Fruit fly (Drosophila melanogaster) whole organism, embryonic: ENCODE data around the gene CG12123.

Experiments used
- CG10431 ChIP-seq: fragments of 200-800 bp; sonication (Bioruptor generic); optimal IDR thresholded peaks from 3 replicates; lab custom pipeline; 2018; ENCODE audit warnings: missing biosample characterization, mild to moderate bottlenecking, missing genetic modification characterization
- CG11085 ChIP-seq: fragments of 200-800 bp; sonication (Bioruptor generic); IDR thresholded peaks from 2 replicates; pipeline ENCODE4 v1.3.6; 2022; ENCODE audit warnings: missing biosample characterization, missing genetic modification characterization
- CG11723 ChIP-seq: fragments of 200-800 bp; sonication (Bioruptor generic); optimal IDR thresholded peaks from 2 replicates; lab custom pipeline; 2017; ENCODE audit warnings: missing biosample characterization, mild to moderate bottlenecking, missing genetic modification characterization
- CG12769 ChIP-seq: fragments of 200-800 bp; sonication (Bioruptor generic); optimal IDR thresholded peaks from 2 replicates; lab custom pipeline; 2019; ENCODE audit warnings: missing biosample characterization, mild to moderate bottlenecking, missing genetic modification characterization, moderate library complexity
- CG13296 ChIP-seq: fragments of 200-800 bp; sonication (Bioruptor generic); optimal IDR thresholded peaks from 3 replicates; lab custom pipeline; 2018; ENCODE audit warnings: missing biosample characterization, mild to moderate bottlenecking, missing genetic modification characterization
- CG13424 ChIP-seq: fragments of 200-800 bp; sonication (Bioruptor generic); optimal IDR thresholded peaks from 2 replicates; lab custom pipeline; 2019; ENCODE audit warnings: missing biosample characterization, mild to moderate bottlenecking, missing genetic modification characterization, moderate library complexity
- CG13894 ChIP-seq: fragments of 200-800 bp; sonication (Bioruptor generic); optimal IDR thresholded peaks from 3 replicates; lab custom pipeline; 2018; ENCODE audit warnings: missing biosample characterization, mild to moderate bottlenecking, missing genetic modification characterization, moderate library complexity
- CG17912 ChIP-seq: fragments of 200-800 bp; sonication (Bioruptor generic); optimal IDR thresholded peaks from 2 replicates; lab custom pipeline; 2018; ENCODE audit warnings: missing biosample characterization, mild to moderate bottlenecking, missing genetic modification characterization
- CG18476 ChIP-seq: fragments of 200-800 bp; sonication (Bioruptor generic); optimal IDR thresholded peaks from 2 replicates; lab custom pipeline; 2016; ENCODE audit warnings: missing biosample characterization, mild to moderate bottlenecking, missing genetic modification characterization
- CG2712 ChIP-seq: fragments of 200-800 bp; optimal IDR thresholded peaks from 3 replicates; lab custom pipeline; 2019; ENCODE audit warnings: missing biosample characterization, mild to moderate bottlenecking, missing genetic modification characterization, moderate library complexity
- CG30403 ChIP-seq: fragments of 200-800 bp; sonication (Bioruptor generic); optimal IDR thresholded peaks from 3 replicates; lab custom pipeline; 2016; ENCODE audit warnings: missing biosample characterization, missing genetic modification characterization
- CG31365 ChIP-seq: fragments of 200-800 bp; sonication (Bioruptor generic); optimal IDR thresholded peaks from 2 replicates; lab custom pipeline; 2018; ENCODE audit warnings: missing biosample characterization, mild to moderate bottlenecking, missing genetic modification characterization
- CG32767 ChIP-seq: fragments of 200-800 bp; sonication (Bioruptor generic); IDR thresholded peaks from 2 replicates; pipeline ENCODE4 v1.3.6; 2022; ENCODE audit warnings: missing biosample characterization, missing genetic modification characterization
- CG33557 ChIP-seq: fragments of 200-800 bp; sonication (Bioruptor generic); optimal IDR thresholded peaks from 2 replicates; lab custom pipeline; 2019; ENCODE audit warnings: missing biosample characterization, mild to moderate bottlenecking, missing genetic modification characterization, moderate library complexity
- CG34224 ChIP-seq: fragments of 200-800 bp; sonication (Bioruptor generic); IDR thresholded peaks from 3 replicates; pipeline ENCODE4 v1.3.6; 2022; ENCODE audit warnings: missing biosample characterization, missing genetic modification characterization; ENCODE audit not compliant: partially characterized antibody
- CG34422 ChIP-seq: fragments of 200-800 bp; sonication (Bioruptor generic); IDR thresholded peaks from 3 replicates; pipeline ENCODE4 v1.3.6; 2022; ENCODE audit warnings: missing biosample characterization, missing genetic modification characterization
- CG6683 ChIP-seq: fragments of 200-800 bp; sonication (Bioruptor generic); optimal IDR thresholded peaks from 2 replicates; lab custom pipeline; 2017; ENCODE audit warnings: missing biosample characterization, mild to moderate bottlenecking, missing genetic modification characterization, missing genetic modification reagents
- CG6854 ChIP-seq: fragments of 200-800 bp; sonication (Bioruptor generic); optimal IDR thresholded peaks from 3 replicates; lab custom pipeline; 2017; ENCODE audit warnings: missing biosample characterization, mild to moderate bottlenecking, missing genetic modification characterization
- CG7556 ChIP-seq: fragments of 200-800 bp; sonication (Bioruptor generic); optimal IDR thresholded peaks from 2 replicates; lab custom pipeline; 2017; ENCODE audit warnings: missing biosample characterization, mild to moderate bottlenecking, missing genetic modification characterization
- CG9797 ChIP-seq: fragments of 200-800 bp; sonication (Bioruptor generic); optimal IDR thresholded peaks from 3 replicates; lab custom pipeline; 2018; ENCODE audit warnings: missing biosample characterization, mild to moderate bottlenecking, missing genetic modification characterization
- Dbx ChIP-seq: fragments of 200-800 bp; sonication (Bioruptor generic); IDR thresholded peaks from 3 replicates; pipeline ENCODE4 v1.3.6; 2022; ENCODE audit warnings: missing biosample characterization, missing genetic modification characterization
- Drgx ChIP-seq: fragments of 200-800 bp; sonication (Bioruptor generic); IDR thresholded peaks from 2 replicates; pipeline ENCODE4 v1.3.6; 2022; ENCODE audit warnings: missing biosample characterization, missing genetic modification characterization
- E2f2 ChIP-seq: fragments of 200-800 bp; sonication (Bioruptor generic); IDR thresholded peaks from 2 replicates; pipeline ENCODE4 v1.3.6; 2022; ENCODE audit warnings: missing biosample characterization, missing genetic modification characterization
- Fer1 ChIP-seq: fragments of 200-800 bp; sonication (Bioruptor generic); optimal IDR thresholded peaks from 2 replicates; lab custom pipeline; 2017; ENCODE audit warnings: missing biosample characterization, mild to moderate bottlenecking, missing genetic modification characterization
- Gsc ChIP-seq: fragments of 200-800 bp; sonication (Bioruptor generic); IDR thresholded peaks from 2 replicates; pipeline ENCODE4 v1.3.6; 2022; ENCODE audit warnings: missing biosample characterization, missing genetic modification characterization
- H15 ChIP-seq: fragments of 200-800 bp; sonication (Bioruptor generic); IDR thresholded peaks from 3 replicates; pipeline ENCODE4 v1.3.6; 2022; ENCODE audit warnings: missing biosample characterization, missing genetic modification characterization
- HLH54F ChIP-seq: fragments of 200-800 bp; sonication (Bioruptor generic); optimal IDR thresholded peaks from 3 replicates; lab custom pipeline; 2016; ENCODE audit warnings: missing biosample characterization, missing genetic modification characterization
- Hr51 ChIP-seq, 2 experiments: fragments of 200-800 bp; sonication (Bioruptor generic); optimal IDR thresholded peaks; 2 replicates in 1 of 2; 3 replicates in 1 of 2; lab custom pipeline; 2016 to 2018; ENCODE audit warnings: missing biosample characterization in 2 of 2, missing genetic modification characterization in 2 of 2, mild to moderate bottlenecking in 1 of 2, moderate library complexity in 1 of 2
- MESR4 ChIP-seq: fragments of 200-800 bp; sonication (Bioruptor generic); optimal IDR thresholded peaks from 2 replicates; lab custom pipeline; 2018; ENCODE audit warnings: missing biosample characterization, mild to moderate bottlenecking, missing genetic modification characterization, moderate library complexity
- NFAT ChIP-seq: fragments of 200-800 bp; sonication (Bioruptor generic); IDR thresholded peaks from 2 replicates; pipeline ENCODE4 v1.3.6; 2022; ENCODE audit warnings: missing biosample characterization, missing genetic modification characterization
- Optix ChIP-seq: fragments of 200-800 bp; sonication (Bioruptor generic); IDR thresholded peaks from 3 replicates; pipeline ENCODE4 v1.3.6; 2022; ENCODE audit warnings: missing biosample characterization, missing genetic modification characterization
- PHDP ChIP-seq: fragments of 200-800 bp; sonication (Bioruptor generic); optimal IDR thresholded peaks from 3 replicates; lab custom pipeline; 2018; ENCODE audit warnings: missing biosample characterization, mild to moderate bottlenecking, missing genetic modification characterization, moderate library complexity
- abd-A ChIP-seq: fragments of 200-800 bp; sonication (Bioruptor generic); optimal IDR thresholded peaks from 3 replicates; lab custom pipeline; 2019; ENCODE audit warnings: missing biosample characterization, mild to moderate bottlenecking, missing genetic modification characterization, moderate library complexity
- bbx ChIP-seq: fragments of 200-800 bp; sonication (Bioruptor generic); IDR thresholded peaks from 2 replicates; pipeline ENCODE4 v1.3.6; 2022; ENCODE audit warnings: missing biosample characterization, missing genetic modification characterization; ENCODE audit not compliant: partially characterized antibody
- bowl ChIP-seq: fragments of 200-800 bp; sonication (Bioruptor generic); IDR thresholded peaks from 2 replicates; pipeline ENCODE4 v1.3.6; 2022; ENCODE audit warnings: missing biosample characterization, missing genetic modification characterization
- btn ChIP-seq: fragments of 200-800 bp; sonication (Bioruptor generic); optimal IDR thresholded peaks from 2 replicates; lab custom pipeline; 2016; ENCODE audit warnings: missing biosample characterization, missing genetic modification characterization
- cg ChIP-seq: fragments of 200-800 bp; sonication (Bioruptor generic); optimal IDR thresholded peaks from 3 replicates; lab custom pipeline; 2019; ENCODE audit warnings: missing biosample characterization, mild to moderate bottlenecking, missing genetic modification characterization, moderate library complexity
- danr ChIP-seq: fragments of 200-800 bp; sonication (Bioruptor generic); IDR thresholded peaks from 2 replicates; pipeline ENCODE4 v1.3.6; 2022; ENCODE audit warnings: missing biosample characterization, missing genetic modification characterization
- kni ChIP-seq: fragments of 200-800 bp; sonication (Bioruptor generic); optimal IDR thresholded peaks from 3 replicates; lab custom pipeline; 2017; ENCODE audit warnings: mild to moderate bottlenecking, missing biosample characterization, missing genetic modification reagents, missing genetic modification characterization
- lab ChIP-seq: fragments of 200-800 bp; sonication (Bioruptor generic); optimal IDR thresholded peaks from 3 replicates; lab custom pipeline; 2017; ENCODE audit warnings: missing biosample characterization, missing genetic modification characterization, mild to moderate bottlenecking, moderate library complexity, missing genetic modification reagents
- mirr ChIP-seq: fragments of 200-800 bp; sonication (Bioruptor generic); optimal IDR thresholded peaks from 3 replicates; lab custom pipeline; 2018; ENCODE audit warnings: missing biosample characterization, mild to moderate bottlenecking, missing genetic modification characterization
- nerfin-1 ChIP-seq: fragments of 200-800 bp; sonication (Bioruptor generic); optimal IDR thresholded peaks from 3 replicates; lab custom pipeline; 2019; ENCODE audit warnings: missing biosample characterization, mild to moderate bottlenecking, missing genetic modification characterization, moderate library complexity
- nerfin-2 ChIP-seq: fragments of 200-800 bp; sonication (Bioruptor generic); IDR thresholded peaks from 2 replicates; pipeline ENCODE4 v1.3.6; 2022; ENCODE audit warnings: missing biosample characterization, missing genetic modification characterization; ENCODE audit not compliant: partially characterized antibody
- odd ChIP-seq: fragments of 200-800 bp; sonication (Bioruptor generic); optimal IDR thresholded peaks from 2 replicates; lab custom pipeline; 2017; ENCODE audit warnings: missing biosample characterization, mild to moderate bottlenecking, missing genetic modification characterization
- ro ChIP-seq: fragments of 200-800 bp; sonication (Bioruptor generic); IDR thresholded peaks from 2 replicates; pipeline ENCODE4 v1.3.6; 2022; ENCODE audit warnings: missing biosample characterization, missing genetic modification characterization
- sd ChIP-seq: fragments of 200-800 bp; sonication (Bioruptor generic); optimal IDR thresholded peaks from 3 replicates; lab custom pipeline; 2018; ENCODE audit warnings: missing biosample characterization, mild to moderate bottlenecking, missing genetic modification characterization, moderate library complexity
- so ChIP-seq: fragments of 200-800 bp; sonication (Bioruptor generic); IDR thresholded peaks from 3 replicates; pipeline ENCODE4 v1.3.6; 2022; ENCODE audit warnings: missing biosample characterization, missing genetic modification characterization
- ssp ChIP-seq: fragments of 200-800 bp; sonication (Bioruptor generic); IDR thresholded peaks from 2 replicates; pipeline ENCODE4 v1.3.6; 2022; ENCODE audit warnings: missing biosample characterization, missing genetic modification characterization
- sug ChIP-seq: fragments of 200-800 bp; optimal IDR thresholded peaks from 2 replicates; lab custom pipeline; 2019; ENCODE audit warnings: missing biosample characterization, mild to moderate bottlenecking, missing genetic modification characterization, moderate library complexity
- vvl ChIP-seq: fragments of 200-800 bp; sonication (Bioruptor generic); IDR thresholded peaks from 2 replicates; pipeline ENCODE4 v1.3.6; 2022; ENCODE audit warnings: missing biosample characterization, missing genetic modification characterization

The CG12123 gene

dm6 chrX:8409793-8410192 lies 32.4 kb downstream of the CG12123 start (continued):
- TF ChIP-seq Drgx = peak; percentile 97
- 0 out of 3 replicates have a peak, but pooled peaks have one; percentile 8 for TF ChIP-seq CG34224 (GFP tag; lab: Robert Waterston, UW)
- peak; percentile 91 for TF ChIP-seq Dbx (GFP tag; lab: Robert Waterston, UW)
- peak; percentile 86 for TF ChIP-seq CG13296 (GFP tag; lab: Kevin White, UChicago)
- TF ChIP-seq so (GFP tag; lab: Robert Waterston, UW) = peak; percentile 90; the same call in 2 of the 3 replicates
- peak; percentile 24 for TF ChIP-seq sd
- peak; percentile 73; the same call in 1 of the 2 replicates for TF ChIP-seq CG32767
- TF ChIP-seq CG13894 (tag; lab: Kevin White, UChicago) = peak; percentile 87
- no peak for TF ChIP-seq CG7556 (GFP tag; lab: Kevin White, UChicago)
- TF ChIP-seq cg (GFP tag; lab: Kevin White, UChicago) = peak; percentile 95
- TF ChIP-seq CG11085 (GFP tag; lab: Robert Waterston, UW) = peak; percentile 79; the same call in 1 of the 2 replicates
- TF ChIP-seq sug (tag; lab: Kevin White, UChicago) = peak; percentile 76
- no peak for TF ChIP-seq CG18476 (GFP tag; lab: Kevin White, UChicago)
- peak; percentile 50 for TF ChIP-seq lab
- peak; percentile 87 for TF ChIP-seq kni
- TF ChIP-seq Optix (GFP tag; lab: Robert Waterston, UW) = peak; percentile 77; the same call in 2 of the 3 replicates
- TF ChIP-seq Gsc = no peak
- peak; percentile 34 for TF ChIP-seq CG13424
- no peak for TF ChIP-seq HLH54F (GFP tag; lab: Kevin White, UChicago)
- TF ChIP-seq CG17912 (GFP tag; lab: Kevin White, UChicago) = peak; percentile 42
- TF ChIP-seq CG30403 (GFP tag; lab: Kevin White, UChicago) = no peak
- peak; percentile 76 for TF ChIP-seq CG6854
- peak; percentile 47 for TF ChIP-seq E2f2
- TF ChIP-seq PHDP (tag; lab: Kevin White, UChicago) = peak; percentile 72
- TF ChIP-seq ro (GFP tag; lab: Robert Waterston, UW) = no peak
- TF ChIP-seq bowl (GFP tag; lab: Robert Waterston, UW) = peak; percentile 98
- TF ChIP-seq nerfin-1 (tag; lab: Kevin White, UChicago) = peak; percentile 44
- TF ChIP-seq vvl (GFP tag; lab: Robert Waterston, UW) = peak; percentile 85
- TF ChIP-seq btn (GFP tag; lab: Kevin White, UChicago) = no peak
- peak; percentile 78; the same call in 1 of the 3 replicates for TF ChIP-seq CG34422 (GFP tag; lab: Robert Waterston, UW)
- no peak for TF ChIP-seq CG9797
- TF ChIP-seq CG12769 (tag; lab: Kevin White, UChicago) = peak; percentile 38
- TF ChIP-seq Fer1 (GFP tag; lab: Kevin White, UChicago) = peak; percentile 86
- TF ChIP-seq CG6683 (GFP tag; lab: Kevin White, UChicago) = peak; percentile 57
- no peak for TF ChIP-seq danr (GFP tag; lab: Robert Waterston, UW)
- peak; percentile 61 for TF ChIP-seq CG31365
- peak; percentile 72 for TF ChIP-seq CG11723 (GFP tag; lab: Kevin White, UChicago)
- TF ChIP-seq mirr = peak; percentile 98
- TF ChIP-seq CG2712 (tag; lab: Kevin White, UChicago) = peak; percentile 35
- peak; percentile 8 for TF ChIP-seq MESR4 (GFP tag; lab: Kevin White, UChicago)
- TF ChIP-seq abd-A (tag; lab: Kevin White, UChicago) = peak; percentile 82
- peak; percentile 87 for TF ChIP-seq NFAT
- TF ChIP-seq CG10431 (GFP tag; lab: Kevin White, UChicago) = peak; percentile 63
- peak; percentile 71; the same call in 1 of the 2 replicates for TF ChIP-seq bbx
- TF ChIP-seq ssp (GFP tag; lab: Robert Waterston, UW) = no peak
- no peak for TF ChIP-seq nerfin-2 (GFP tag; lab: Robert Waterston, UW)
- peak in 1 of 2 experiments; percentile 33 for TF ChIP-seq Hr51 (GFP tag; optimal IDR thresholded peaks at IDR 0.05; lab: Kevin White, UChicago)
- TF ChIP-seq odd (GFP tag; lab: Kevin White, UChicago) = peak; percentile 52
- peak; percentile 34 for TF ChIP-seq CG33557 (GFP tag; lab: Kevin White, UChicago)
- 0 out of 3 replicates have a peak, but pooled peaks have one; percentile 51 for TF ChIP-seq H15 (GFP tag; lab: Robert Waterston, UW)
